Worm (Caenorhabditis elegans) whole organism, L1 larva: Measurements from ENCODE around the gene F10G2.4.

Experiments used
- C04F5.9 ChIP-seq: sonication (generic microtip); optimal IDR thresholded peaks from 2 replicates; lab custom pipeline; 2016; ENCODE audit warnings: missing genetic modification characterization, missing compliant biosample characterization
- C16A3.4 ChIP-seq: fragments of 150-350 bp; optimal IDR thresholded peaks from 2 replicates; lab custom pipeline; 2014; ENCODE audit warnings: missing biosample characterization, missing genetic modification characterization
- C34B4.2 ChIP-seq: sonication (generic microtip); optimal IDR thresholded peaks from 2 replicates; lab custom pipeline; 2017; ENCODE audit warnings: mild to moderate bottlenecking, missing genetic modification characterization, missing compliant biosample characterization
- F16B12.6 ChIP-seq: fragments of 150-350 bp; optimal IDR thresholded peaks from 2 replicates; lab custom pipeline; 2014; ENCODE audit warnings: missing biosample characterization, missing genetic modification characterization
- Y116A8C.19 ChIP-seq: sonication (generic microtip); optimal IDR thresholded peaks from 2 replicates; lab custom pipeline; 2016; ENCODE audit warnings: missing compliant biosample characterization, missing genetic modification characterization, borderline replicate concordance
- ceh-8 ChIP-seq: fragments of 200-800 bp; sonication (Bioruptor generic); optimal IDR thresholded peaks from 2 replicates; lab custom pipeline; 2018; ENCODE audit warnings: mild to moderate bottlenecking, missing genetic modification characterization, moderate library complexity, missing compliant biosample characterization
- ceh-82 ChIP-seq, 3 experiments: fragments of 150-350 bp in 1 of 3; sonication (generic microtip) in 2 of 3; optimal IDR thresholded peaks; 2 replicates each; lab custom pipeline; 2014 to 2017; ENCODE audit warnings: missing biosample characterization in 3 of 3, missing genetic modification characterization in 3 of 3
- egl-13 ChIP-seq: sonication (generic microtip); optimal IDR thresholded peaks from 2 replicates; lab custom pipeline; 2016; ENCODE audit warnings: missing genotype, missing genetic modification reagents, missing genetic modification characterization, missing compliant biosample characterization
- egl-27 ChIP-seq, 2 experiments: fragments of 150-350 bp in 1 of 2; sonication (generic microtip); optimal IDR thresholded peaks; 3 replicates each; lab custom pipeline; 2017 to 2018; ENCODE audit warnings: missing biosample characterization in 2 of 2, missing genetic modification characterization in 2 of 2, missing genetic modification reagents in 2 of 2
- elt-3 ChIP-seq, 6 experiments: fragments of 150-350 bp in 1 of 6; sonication (generic microtip); optimal IDR thresholded peaks; 2 replicates each; lab custom pipeline; 2017 to 2018; ENCODE audit warnings: missing biosample characterization in 6 of 6, missing genetic modification characterization in 6 of 6, inconsistent platforms in 1 of 6
- ets-5 ChIP-seq: fragments of 200-800 bp; sonication (Bioruptor generic); IDR thresholded peaks from 2 replicates; pipeline ENCODE4 v1.3.6; 2022; ENCODE audit warnings: missing genetic modification characterization, missing compliant biosample characterization
- fkh-10 ChIP-seq: sonication (generic microtip); optimal IDR thresholded peaks from 2 replicates; lab custom pipeline; 2017; ENCODE audit warnings: missing biosample characterization, missing genetic modification reagents, missing genetic modification characterization
- fkh-4 ChIP-seq: sonication (generic microtip); optimal IDR thresholded peaks from 2 replicates; lab custom pipeline; 2016; ENCODE audit warnings: missing compliant biosample characterization, missing genetic modification characterization, borderline replicate concordance
- fkh-8 ChIP-seq: sonication (generic microtip); optimal IDR thresholded peaks from 2 replicates; lab custom pipeline; 2016; ENCODE audit warnings: mild to moderate bottlenecking, missing genetic modification characterization, missing compliant biosample characterization
- fos-1 ChIP-seq: fragments of 150-350 bp; optimal IDR thresholded peaks from 2 replicates; lab custom pipeline; 2014; ENCODE audit warnings: missing biosample characterization, missing genetic modification characterization
- hlh-4 ChIP-seq: sonication (generic microtip); optimal IDR thresholded peaks from 2 replicates; lab custom pipeline; 2016; ENCODE audit warnings: mild to moderate bottlenecking, missing genetic modification characterization, missing compliant biosample characterization
- hpl-2 ChIP-seq: fragments of 150-350 bp; optimal IDR thresholded peaks from 2 replicates; lab custom pipeline; 2014; ENCODE audit warnings: missing biosample characterization, missing genetic modification reagents, missing genetic modification characterization
- jun-1 ChIP-seq: fragments of 150-350 bp; optimal IDR thresholded peaks from 2 replicates; lab custom pipeline; 2014; ENCODE audit warnings: missing biosample characterization, missing genetic modification reagents, missing genetic modification characterization
- lin-13 ChIP-seq: fragments of 150-350 bp; optimal IDR thresholded peaks from 2 replicates; lab custom pipeline; 2014; ENCODE audit warnings: missing biosample characterization, missing genetic modification reagents, missing genetic modification characterization
- lin-15B ChIP-seq: fragments of 150-350 bp; sonication (generic microtip); optimal IDR thresholded peaks from 3 replicates; lab custom pipeline; 2014; ENCODE audit warnings: missing biosample characterization, missing genetic modification characterization
- lin-35 ChIP-seq, 2 experiments: fragments of 150-350 bp; optimal IDR thresholded peaks; 2 replicates each; lab custom pipeline; 2014; ENCODE audit warnings: missing biosample characterization in 2 of 2, missing genetic modification characterization in 2 of 2, missing genetic modification reagents in 2 of 2
- lir-3 ChIP-seq: sonication (generic microtip); optimal IDR thresholded peaks from 2 replicates; lab custom pipeline; 2016; ENCODE audit warnings: mild to moderate bottlenecking, missing genetic modification characterization, moderate library complexity, missing compliant biosample characterization; ENCODE audit not compliant: poor library complexity
- mab-9 ChIP-seq: fragments of 200-800 bp; sonication (Bioruptor generic); IDR thresholded peaks from 2 replicates; pipeline ENCODE4 v1.3.6; 2022; ENCODE audit warnings: missing genetic modification reagents, missing genetic modification characterization, missing compliant biosample characterization
- mdl-1 ChIP-seq, 2 experiments: fragments of 150-350 bp; optimal IDR thresholded peaks; 2 replicates each; lab custom pipeline; 2014 to 2017; ENCODE audit warnings: missing biosample characterization in 2 of 2, missing genetic modification characterization in 2 of 2, inconsistent platforms in 1 of 2
- mep-1 ChIP-seq: fragments of 150-350 bp; optimal IDR thresholded peaks from 2 replicates; lab custom pipeline; 2014; ENCODE audit warnings: missing biosample characterization, missing genetic modification characterization
- nhr-12 ChIP-seq: sonication (generic microtip); optimal IDR thresholded peaks from 2 replicates; lab custom pipeline; 2017; ENCODE audit warnings: missing biosample characterization, missing genetic modification characterization
- nhr-19 ChIP-seq: fragments of 200-800 bp; sonication (Bioruptor generic); conservative IDR thresholded peaks from 2 replicates; pipeline ENCODE4 v1.3.6; 2022; ENCODE audit warnings: missing genetic modification characterization, missing compliant biosample characterization
- nhr-237 ChIP-seq: fragments of 150-350 bp; optimal IDR thresholded peaks from 2 replicates; lab custom pipeline; 2014; ENCODE audit warnings: missing biosample characterization, missing genetic modification characterization
- nhr-85 ChIP-seq: sonication (generic microtip); peaks from one replicate; lab custom pipeline; 2016; ENCODE audit warnings: missing genetic modification characterization, inconsistent platforms, missing compliant biosample characterization
- pqm-1 ChIP-seq: sonication (generic microtip); optimal IDR thresholded peaks from 3 replicates; lab custom pipeline; 2017; ENCODE audit warnings: missing biosample characterization, missing genetic modification characterization
- snpc-4 ChIP-seq: fragments of 150-350 bp; optimal IDR thresholded peaks from 2 replicates; lab custom pipeline; 2014; ENCODE audit warnings: missing biosample characterization, missing genetic modification characterization
- sox-4 ChIP-seq: sonication (generic microtip); optimal IDR thresholded peaks from 2 replicates; lab custom pipeline; 2016; ENCODE audit warnings: missing genetic modification characterization, missing compliant biosample characterization
- sup-37 ChIP-seq: fragments of 200-800 bp; sonication (Bioruptor generic); optimal IDR thresholded peaks from 2 replicates; lab custom pipeline; 2018; ENCODE audit warnings: mild to moderate bottlenecking, missing genetic modification characterization, missing compliant biosample characterization
- tbx-2 ChIP-seq: sonication (generic microtip); optimal IDR thresholded peaks from 2 replicates; lab custom pipeline; 2016; ENCODE audit warnings: missing genetic modification characterization, missing compliant biosample characterization
- unc-30 ChIP-seq: sonication (generic microtip); optimal IDR thresholded peaks from 2 replicates; lab custom pipeline; 2017; ENCODE audit warnings: missing biosample characterization, missing genetic modification characterization
- unc-62 ChIP-seq: fragments of 150-350 bp; optimal IDR thresholded peaks from 2 replicates; lab custom pipeline; 2014; ENCODE audit warnings: missing biosample characterization, missing genetic modification reagents, missing genetic modification characterization
- ztf-11 ChIP-seq, 2 experiments: sonication (generic microtip); optimal IDR thresholded peaks; 2 replicates each; lab custom pipeline; 2016 to 2017; ENCODE audit warnings: missing genetic modification characterization in 2 of 2, missing biosample characterization in 1 of 2, missing compliant biosample characterization in 1 of 2

Gene F10G2.4

DNA sequence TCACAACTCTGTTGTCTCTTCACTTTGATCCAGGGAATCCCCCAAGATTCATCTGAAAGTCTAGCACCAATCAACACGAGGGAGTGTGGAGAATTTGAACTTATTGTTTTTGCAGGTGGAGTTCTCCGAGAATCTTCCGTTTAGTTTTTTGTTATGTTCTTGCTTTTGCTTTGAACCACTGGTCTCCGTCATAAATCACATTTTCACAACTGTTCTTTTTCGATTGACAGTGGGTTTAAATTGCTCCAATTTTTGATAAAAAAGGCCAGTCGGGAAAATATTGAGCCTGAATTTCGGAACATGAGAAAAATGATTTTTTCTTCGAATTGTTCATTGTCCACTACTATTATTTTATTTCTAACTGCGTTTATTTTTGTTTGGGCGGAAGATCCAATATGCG, 5.1 kb upstream of the F10G2.4 start, which contains the start of gene F10G2.10:
Gene F10G2.10 (plus strand): TSS at position 301 of the 400 bp plus-strand sequence.
- TF ChIP-seq ceh-8 (GFP tag; lab: Kevin White, UChicago), result no peak
- no peak for TF ChIP-seq Y116A8C.19 (tag; lab: Kevin White, UChicago)
- TF ChIP-seq nhr-237 (tag; lab: Kevin White, UChicago), result no peak
- TF ChIP-seq fos-1 (tag; lab: Kevin White, UChicago), result no peak
- TF ChIP-seq unc-62, result no peak
- no peak for TF ChIP-seq hpl-2 (GFP tag; lab: Kevin White, UChicago)

DNA sequence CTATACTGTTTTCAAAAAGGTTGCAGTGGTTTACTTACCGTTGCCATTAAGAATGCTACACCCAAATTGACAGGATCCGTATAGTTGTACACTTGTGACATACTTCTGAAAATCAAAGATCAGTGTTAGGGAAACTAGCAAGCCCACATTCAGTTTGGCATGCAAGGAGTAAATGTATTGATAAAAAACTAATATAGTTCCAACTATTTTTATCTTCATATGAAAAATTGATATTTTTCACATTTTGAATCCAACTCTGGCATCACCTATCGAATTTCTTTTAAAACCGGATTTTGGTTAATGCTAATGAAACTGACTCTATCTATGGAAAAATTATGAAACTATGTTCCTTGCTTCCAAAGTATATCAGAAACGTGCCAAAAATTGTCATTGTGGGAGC, 1.7 kb upstream of the F10G2.4 start, which contains the start of gene srx-92:
Gene srx-92 (minus strand): TSS at position 101 of the 400 bp plus-strand sequence.
- TF ChIP-seq fkh-4, result no peak
- no peak for TF ChIP-seq egl-27 (tag; optimal IDR thresholded peaks at IDR 0.05; lab: Kevin White, UChicago)
- TF ChIP-seq lin-15B (tag; lab: Kevin White, UChicago), result no peak
- TF ChIP-seq F16B12.6 (tag; lab: Kevin White, UChicago), result no peak
- no peak for TF ChIP-seq nhr-12 (tag; lab: Kevin White, UChicago)
- no peak for TF ChIP-seq mdl-1 (tag; optimal IDR thresholded peaks at IDR 0.05; lab: Kevin White, UChicago)
- no peak for TF ChIP-seq nhr-19

DNA sequence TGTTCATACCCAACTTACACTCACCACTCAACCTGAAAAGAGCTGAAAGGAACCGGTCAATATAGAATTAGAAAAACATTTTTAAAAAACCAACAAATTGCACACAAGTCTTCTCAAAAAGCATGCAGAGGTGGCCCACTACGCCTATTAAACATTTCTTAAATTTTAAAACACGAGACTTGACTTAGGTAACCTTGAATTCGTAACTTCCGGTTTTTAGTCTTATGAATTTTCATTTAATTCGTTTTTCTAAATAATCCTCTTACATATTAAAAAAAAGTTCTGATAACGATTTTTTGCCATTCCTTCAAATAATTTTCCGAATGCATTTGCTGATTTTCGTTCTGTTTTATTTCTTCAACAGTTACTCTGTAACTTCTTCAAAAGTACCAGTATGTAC, 1.1 kb downstream of the F10G2.4 start, which contains the start of gene clec-7:
Gene clec-7 (plus strand): TSS at position 301 of the 400 bp plus-strand sequence.
- TF ChIP-seq jun-1 (tag; lab: Kevin White, UChicago) (no peak), lin-15B (tag; lab: Kevin White, UChicago) (no peak), C04F5.9 (tag; lab: Kevin White, UChicago) (no peak), F16B12.6 (tag; lab: Kevin White, UChicago) (no peak), egl-13 (tag; lab: Kevin White, UChicago) (no peak), elt-3 (tag; optimal IDR thresholded peaks at IDR 0.05; lab: Kevin White, UChicago) (no peak), fkh-8 (tag; lab: Kevin White, UChicago) (no peak), mab-9 (GFP tag; lab: Robert Waterston, UW) (no peak), pqm-1 (tag; lab: Kevin White, UChicago) (no peak), Y116A8C.19 (tag; lab: Kevin White, UChicago) (no peak), ets-5 (GFP tag; lab: Robert Waterston, UW) (no peak), lir-3 (tag; lab: Kevin White, UChicago) (no peak), mep-1 (tag; lab: Kevin White, UChicago) (no peak), hlh-4 (tag; lab: Kevin White, UChicago) (no peak), lin-35 (GFP tag; optimal IDR thresholded peaks at IDR 0.05; lab: Kevin White, UChicago) (no peak)

DNA sequence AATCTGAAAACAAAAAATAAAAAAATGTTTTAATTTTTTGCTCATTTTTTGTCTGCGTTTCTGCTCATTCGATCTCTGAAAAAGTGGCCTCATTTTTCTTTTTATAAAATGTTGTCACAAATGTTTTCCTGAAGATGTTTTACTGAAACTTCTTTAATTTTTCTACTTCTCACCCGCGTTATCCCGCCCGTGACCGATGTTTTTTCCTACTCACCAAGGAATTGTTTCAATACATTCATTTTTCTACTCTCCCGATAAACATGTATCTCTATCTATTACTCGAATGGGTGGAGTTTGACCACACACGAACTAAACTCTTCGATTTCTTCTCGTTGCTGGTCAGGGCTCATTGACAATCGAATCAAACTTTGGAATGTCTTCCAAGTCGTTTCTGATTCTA, 3.8 kb downstream of the F10G2.4 start, which contains the start of gene F10G2.2:
Gene F10G2.2 (plus strand): TSS at position 301 of the 400 bp plus-strand sequence.
- TF ChIP-seq unc-62 (no peak), mep-1 (tag; lab: Kevin White, UChicago) (no peak), sox-4 (tag; lab: Kevin White, UChicago) (no peak), lin-13 (GFP tag; lab: Kevin White, UChicago) (no peak)

DNA sequence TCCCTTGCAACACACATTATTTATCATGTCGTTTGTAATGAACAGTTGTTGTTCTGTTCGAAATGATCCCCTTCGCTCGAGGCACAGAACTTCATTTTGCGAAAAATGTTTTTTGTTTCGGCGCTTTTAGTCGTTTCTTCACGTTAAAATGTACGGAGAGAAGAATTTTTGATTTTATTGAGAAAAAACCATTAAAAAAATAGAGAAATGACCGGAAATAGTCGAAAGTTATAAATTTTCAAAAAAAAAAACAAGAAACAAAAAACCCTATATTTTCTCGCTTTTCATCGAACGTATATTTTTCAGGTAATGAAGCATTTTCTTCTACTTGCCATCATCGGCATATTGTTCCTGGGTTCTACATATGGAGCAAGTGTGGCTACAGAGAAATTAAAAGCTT, 5.2 kb downstream of the F10G2.4 start, which contains the start of gene F10G2.1:
Gene F10G2.1 (plus strand): TSS at position 301 of the 400 bp plus-strand sequence.
- TF ChIP-seq snpc-4 (tag; lab: Kevin White, UChicago), result no peak
- no peak for TF ChIP-seq fkh-10 (GFP tag; lab: Kevin White, UChicago)
- no peak for TF ChIP-seq C34B4.2 (tag; lab: Kevin White, UChicago)
- no peak for TF ChIP-seq sup-37 (GFP tag; lab: Kevin White, UChicago)
- no peak for TF ChIP-seq mab-9 (GFP tag; lab: Robert Waterston, UW)
- no peak for TF ChIP-seq nhr-85 (tag; lab: Kevin White, UChicago)
- TF ChIP-seq tbx-2, result no peak
- TF ChIP-seq C16A3.4 (tag; lab: Kevin White, UChicago), result no peak
- TF ChIP-seq unc-62, result no peak
- no peak for TF ChIP-seq unc-30
- TF ChIP-seq ztf-11 (tag; optimal IDR thresholded peaks at IDR 0.05; lab: Kevin White, UChicago), result no peak
- TF ChIP-seq fkh-4, result no peak
- TF ChIP-seq ceh-82 (tag; optimal IDR thresholded peaks at IDR 0.05; lab: Kevin White, UChicago), result no peak
